Worm (Caenorhabditis elegans): ENCODE measurements around the gene K04G11.3.

Gene K04G11.3

ce11 chrX:14359571-14359970 is 12.1 kb upstream of the K04G11.3 start:
- no peak for TF ChIP-seq aly-1 (tag; optimal IDR thresholded peaks at IDR 0.05)
- no peak for TF ChIP-seq F13C5.2 (tag; optimal IDR thresholded peaks at IDR 0.05)
- no peak for TF ChIP-seq tbx-37 (GFP tag; conservative IDR thresholded peaks at IDR 0.05)
- TF ChIP-seq ama-1 (optimal IDR thresholded peaks at IDR 0.05), result no peak
- TF ChIP-seq tbx-11 (GFP tag; IDR thresholded peaks at IDR 0.05), result no peak
- no peak for TF ChIP-seq scrt-1 (GFP tag; IDR thresholded peaks at IDR 0.05)
- TF ChIP-seq B0310.2 (tag; optimal IDR thresholded peaks at IDR 0.05), result no peak
- TF ChIP-seq ets-7 (tag; optimal IDR thresholded peaks at IDR 0.05), result no peak
- no peak for TF ChIP-seq sea-1 (GFP tag; conservative IDR thresholded peaks at IDR 0.05)
- TF ChIP-seq hnd-1 (tag; optimal IDR thresholded peaks at IDR 0.05), result no peak
- TF ChIP-seq pes-1 (GFP tag; IDR thresholded peaks at IDR 0.05), result no peak
- TF ChIP-seq ceh-13 (GFP tag; optimal IDR thresholded peaks at IDR 0.05), result no peak

DNA sequence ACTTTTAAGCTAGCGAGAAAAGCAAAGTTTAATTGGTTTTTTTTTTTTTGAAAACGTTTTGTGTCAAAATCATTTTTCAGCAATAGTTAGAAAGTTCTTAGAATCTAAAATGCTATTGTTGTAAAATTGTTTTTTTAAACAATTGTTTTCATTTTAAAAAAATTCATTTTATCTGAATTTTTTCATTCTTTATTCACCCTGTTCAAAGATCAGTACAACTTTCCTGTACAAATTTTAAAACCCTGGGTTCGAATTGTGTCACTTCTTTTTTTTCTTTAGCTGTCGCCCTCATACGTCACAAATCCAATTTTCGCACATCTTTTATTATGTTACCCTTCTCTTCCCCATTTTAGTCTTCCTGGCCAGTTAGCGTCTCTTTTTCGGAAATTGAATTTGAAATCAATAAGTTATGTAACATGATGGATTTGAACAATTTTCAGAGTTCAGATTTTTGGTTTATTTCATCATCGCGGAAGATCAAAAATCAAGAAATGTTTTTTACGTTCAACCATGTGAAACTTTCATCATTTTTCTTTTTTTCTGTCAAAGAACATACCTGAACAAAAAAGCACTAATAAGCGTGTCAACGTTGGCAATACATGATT is 9.3 kb upstream of the K04G11.3 start:
- TF ChIP-seq scrt-1 (GFP tag; IDR thresholded peaks at IDR 0.05), result no peak
- no peak for TF ChIP-seq F13C5.2 (tag; optimal IDR thresholded peaks at IDR 0.05)
- TF ChIP-seq hmg-4 (GFP tag; optimal IDR thresholded peaks at IDR 0.05), result no peak
- TF ChIP-seq B0310.2 (tag; optimal IDR thresholded peaks at IDR 0.05), result no peak
- TF ChIP-seq ama-1 (optimal IDR thresholded peaks at IDR 0.05), result no peak
- TF ChIP-seq tbx-37 (GFP tag; conservative IDR thresholded peaks at IDR 0.05), result no peak
- TF ChIP-seq ceh-36 (tag; optimal IDR thresholded peaks at IDR 0.05), result no peak
- no peak for TF ChIP-seq tbx-11 (GFP tag; IDR thresholded peaks at IDR 0.05)
- TF ChIP-seq sea-1 (GFP tag; conservative IDR thresholded peaks at IDR 0.05), result no peak
- no peak for TF ChIP-seq ceh-13 (GFP tag; optimal IDR thresholded peaks at IDR 0.05)
- no peak for TF ChIP-seq aly-1 (tag; optimal IDR thresholded peaks at IDR 0.05)
- TF ChIP-seq hnd-1 (tag; optimal IDR thresholded peaks at IDR 0.05), result no peak

- no peak for TF ChIP-seq flt-1 (GFP tag; IDR thresholded peaks at IDR 0.05)
- no peak for TF ChIP-seq ceh-13 (GFP tag; optimal IDR thresholded peaks at IDR 0.05)
- TF ChIP-seq tra-4 (tag; optimal IDR thresholded peaks at IDR 0.05), result no peak
- TF ChIP-seq aly-1 (tag; optimal IDR thresholded peaks at IDR 0.05), result no peak
- no peak for TF ChIP-seq ama-1 (optimal IDR thresholded peaks at IDR 0.05)
- TF ChIP-seq tbx-11 (GFP tag; IDR thresholded peaks at IDR 0.05), result no peak
- TF ChIP-seq B0310.2 (tag; optimal IDR thresholded peaks at IDR 0.05), result no peak
- no peak for TF ChIP-seq hnd-1 (tag; optimal IDR thresholded peaks at IDR 0.05)
- TF ChIP-seq pes-1 (GFP tag; IDR thresholded peaks at IDR 0.05), result no peak
- no peak for TF ChIP-seq ceh-36 (tag; optimal IDR thresholded peaks at IDR 0.05)
- no peak for TF ChIP-seq scrt-1 (GFP tag; IDR thresholded peaks at IDR 0.05)
- TF ChIP-seq tbx-37 (GFP tag; conservative IDR thresholded peaks at IDR 0.05), result no peak
Measured at ce11 chrX:14355034-14355433, 7.6 kb upstream of the K04G11.3 start.

ce11 chrX:14349690-14350168 is 2.3 kb upstream of the K04G11.3 start, which contains the start of gene wdr-5.2:
Gene wdr-5.2 (plus strand): TSS chrX:14350118.
- TF ChIP-seq aly-1 (tag; optimal IDR thresholded peaks at IDR 0.05) (no peak), F13C5.2 (tag; optimal IDR thresholded peaks at IDR 0.05) (no peak), ceh-36 (tag; optimal IDR thresholded peaks at IDR 0.05) (no peak), pes-1 (GFP tag; IDR thresholded peaks at IDR 0.05) (no peak)

DNA sequence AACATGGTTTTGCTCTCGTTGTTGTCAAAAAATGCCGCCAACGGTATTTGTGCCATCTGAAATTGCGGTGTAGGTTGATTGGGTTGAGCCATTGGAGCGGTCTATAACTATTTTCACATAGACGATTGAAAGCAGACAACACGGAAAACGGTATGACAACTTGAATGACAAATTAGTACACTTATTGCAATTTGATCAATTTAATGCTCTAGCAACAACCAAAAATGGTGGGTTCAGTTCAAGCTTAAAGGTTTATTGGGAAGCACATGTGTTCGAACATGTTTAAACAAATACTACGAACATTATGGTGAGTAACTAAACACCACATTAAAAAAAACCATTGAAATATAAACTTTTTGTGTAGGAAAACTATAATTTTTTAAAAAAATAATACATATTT is 7.1 kb downstream of the K04G11.3 start, which contains the start of gene sel-7:
Gene sel-7, minus strand, starts transcription at position 101 of the 400 bp plus-strand sequence.
- TF ChIP-seq ceh-36 (tag; optimal IDR thresholded peaks at IDR 0.05) (no peak), flt-1 (GFP tag; IDR thresholded peaks at IDR 0.05) (no peak), ama-1 (optimal IDR thresholded peaks at IDR 0.05) (no peak)

ce11 chrX:14339723-14340122 is 7.8 kb downstream of the K04G11.3 start:
- no peak for TF ChIP-seq hnd-1 (tag; optimal IDR thresholded peaks at IDR 0.05)
- TF ChIP-seq hmg-4 (GFP tag; optimal IDR thresholded peaks at IDR 0.05), result no peak
- no peak for TF ChIP-seq tbx-11 (GFP tag; IDR thresholded peaks at IDR 0.05)
- TF ChIP-seq ama-1 (optimal IDR thresholded peaks at IDR 0.05), result no peak
- TF ChIP-seq ceh-36 (tag; optimal IDR thresholded peaks at IDR 0.05), result no peak
- no peak for TF ChIP-seq ets-7 (tag; optimal IDR thresholded peaks at IDR 0.05)
- no peak for TF ChIP-seq sea-1 (GFP tag; conservative IDR thresholded peaks at IDR 0.05)
- no peak for TF ChIP-seq tra-4 (tag; optimal IDR thresholded peaks at IDR 0.05)
- no peak for TF ChIP-seq hmbx-1 (tag; optimal IDR thresholded peaks at IDR 0.05)
- no peak for TF ChIP-seq tbx-37 (GFP tag; conservative IDR thresholded peaks at IDR 0.05)
- TF ChIP-seq ceh-13 (GFP tag; optimal IDR thresholded peaks at IDR 0.05), result no peak
- TF ChIP-seq scrt-1 (GFP tag; IDR thresholded peaks at IDR 0.05), result no peak
- TF ChIP-seq aly-1 (tag; optimal IDR thresholded peaks at IDR 0.05), result no peak
- no peak for TF ChIP-seq pes-1 (GFP tag; IDR thresholded peaks at IDR 0.05)
- no peak for TF ChIP-seq flt-1 (GFP tag; IDR thresholded peaks at IDR 0.05)
- no peak for TF ChIP-seq F13C5.2 (tag; optimal IDR thresholded peaks at IDR 0.05)
- TF ChIP-seq B0310.2 (tag; optimal IDR thresholded peaks at IDR 0.05), result no peak

DNA sequence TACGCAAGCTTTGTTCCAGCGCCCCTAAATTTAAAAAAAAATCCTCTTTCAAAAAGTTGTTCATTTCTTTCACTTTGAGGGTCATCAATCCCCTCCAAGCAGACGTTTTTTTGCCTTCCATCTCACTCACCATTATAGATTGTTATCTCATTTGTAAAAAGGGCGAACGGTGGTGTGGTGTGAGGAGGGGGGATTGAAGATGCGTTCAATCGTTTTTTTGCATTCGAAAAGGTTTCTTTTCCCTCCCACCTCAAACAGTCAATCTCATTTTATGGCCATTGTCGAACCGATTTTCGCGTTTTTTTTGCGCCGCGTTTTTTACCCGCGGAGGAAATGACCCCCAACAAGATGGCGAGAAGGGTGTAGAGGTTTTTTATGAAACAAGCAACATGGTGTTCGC is 8.6 kb downstream of the K04G11.3 start:
- no peak for TF ChIP-seq F13C5.2 (tag; optimal IDR thresholded peaks at IDR 0.05)
- TF ChIP-seq hmbx-1 (tag; optimal IDR thresholded peaks at IDR 0.05), result no peak
- no peak for TF ChIP-seq ceh-13 (GFP tag; optimal IDR thresholded peaks at IDR 0.05)
- TF ChIP-seq ceh-36 (tag; optimal IDR thresholded peaks at IDR 0.05), result no peak
- no peak for TF ChIP-seq B0310.2 (tag; optimal IDR thresholded peaks at IDR 0.05)
- no peak for TF ChIP-seq ets-7 (tag; optimal IDR thresholded peaks at IDR 0.05)
- TF ChIP-seq ama-1 (optimal IDR thresholded peaks at IDR 0.05), result no peak
- no peak for TF ChIP-seq flt-1 (GFP tag; IDR thresholded peaks at IDR 0.05)
- TF ChIP-seq sea-1 (GFP tag; conservative IDR thresholded peaks at IDR 0.05), result no peak
- no peak for TF ChIP-seq hnd-1 (tag; optimal IDR thresholded peaks at IDR 0.05)
- no peak for TF ChIP-seq tbx-37 (GFP tag; conservative IDR thresholded peaks at IDR 0.05)
- TF ChIP-seq aly-1 (tag; optimal IDR thresholded peaks at IDR 0.05), result no peak
- no peak for TF ChIP-seq tbx-11 (GFP tag; IDR thresholded peaks at IDR 0.05)
- no peak for TF ChIP-seq hmg-4 (GFP tag; optimal IDR thresholded peaks at IDR 0.05)
- no peak for TF ChIP-seq pes-1 (GFP tag; IDR thresholded peaks at IDR 0.05)
- TF ChIP-seq tra-4 (tag; optimal IDR thresholded peaks at IDR 0.05), result no peak

Data from whole organism, early embryonic.